ENCODE assay signal across 1 fruit fly cellular context in genomic region chr3L:17488622-17489391, dm6.
TF ChIP-seq lines count a peak whose summit lies in the region.

No protein-coding gene starts in this region.

TF ChIP-seq in whole organism, embryonic, 481 proteins besides CTCF, POLR2A, EP300 and RAD21 (continued from another document):
- no peak for TF ChIP-seq en (GFP tag; optimal IDR thresholded peaks at IDR 0.05; lab: Kevin White, UChicago)
- TF ChIP-seq fd64A (GFP tag; optimal IDR thresholded peaks at IDR 0.05; lab: Kevin White, UChicago) = peak; percentile 4
